Worm (Caenorhabditis elegans) whole organism, L1 larva: ENCODE results near the gene C50F4.8.

Source experiments
- C04F5.9 ChIP-seq: sonication (generic microtip); optimal IDR thresholded peaks from 2 replicates; lab custom pipeline; 2016; ENCODE audit warnings: missing genetic modification characterization, missing compliant biosample characterization
- C34B4.2 ChIP-seq: sonication (generic microtip); optimal IDR thresholded peaks from 2 replicates; lab custom pipeline; 2017; ENCODE audit warnings: mild to moderate bottlenecking, missing genetic modification characterization, missing compliant biosample characterization
- F16B12.6 ChIP-seq: fragments of 150-350 bp; optimal IDR thresholded peaks from 2 replicates; lab custom pipeline; 2014; ENCODE audit warnings: missing biosample characterization, missing genetic modification characterization
- aha-1 ChIP-seq: fragments of 150-350 bp; optimal IDR thresholded peaks from 2 replicates; lab custom pipeline; 2014; ENCODE audit warnings: missing biosample characterization, missing genetic modification characterization
- alr-1 ChIP-seq: fragments of 200-800 bp; sonication (Bioruptor generic); optimal IDR thresholded peaks from 2 replicates; lab custom pipeline; 2018; ENCODE audit warnings: borderline replicate concordance, mild to moderate bottlenecking, missing genetic modification characterization, missing compliant biosample characterization
- aly-2 ChIP-seq: fragments of 150-350 bp; optimal IDR thresholded peaks from 2 replicates; lab custom pipeline; 2014; ENCODE audit warnings: missing biosample characterization, missing genetic modification characterization
- ceh-63 ChIP-seq: fragments of 200-800 bp; sonication (Bioruptor generic); optimal IDR thresholded peaks from 2 replicates; lab custom pipeline; 2018; ENCODE audit warnings: mild to moderate bottlenecking, missing genetic modification characterization, missing compliant biosample characterization
- ceh-82 ChIP-seq, 3 experiments: fragments of 150-350 bp in 1 of 3; sonication (generic microtip) in 2 of 3; optimal IDR thresholded peaks; 2 replicates each; lab custom pipeline; 2014 to 2017; ENCODE audit warnings: missing biosample characterization in 3 of 3, missing genetic modification characterization in 3 of 3
- ceh-88 ChIP-seq: fragments of 200-800 bp; sonication (Bioruptor generic); IDR thresholded peaks from 2 replicates; pipeline ENCODE4 v1.3.6; 2022; ENCODE audit warnings: missing genetic modification characterization, missing compliant biosample characterization
- ceh-90 ChIP-seq: sonication (generic microtip); optimal IDR thresholded peaks from 2 replicates; lab custom pipeline; 2016; ENCODE audit warnings: missing genetic modification characterization, missing compliant biosample characterization
- ces-1 ChIP-seq: fragments of 150-350 bp; optimal IDR thresholded peaks from 2 replicates; lab custom pipeline; 2014; ENCODE audit warnings: missing biosample characterization, missing genetic modification reagents, missing genetic modification characterization
- dpl-1 ChIP-seq, 3 experiments: fragments of 150-350 bp in 2 of 3; sonication (generic microtip) in 1 of 3; optimal IDR thresholded peaks; 2 replicates each; lab custom pipeline; 2014 to 2017; ENCODE audit warnings: missing biosample characterization in 3 of 3, missing genetic modification characterization in 3 of 3, missing genetic modification reagents in 3 of 3
- dsc-1 ChIP-seq: sonication (generic microtip); optimal IDR thresholded peaks from 2 replicates; lab custom pipeline; 2016; ENCODE audit warnings: mild to moderate bottlenecking, missing genetic modification characterization, missing compliant biosample characterization
- elt-3 ChIP-seq, 6 experiments: fragments of 150-350 bp in 1 of 6; sonication (generic microtip); optimal IDR thresholded peaks; 2 replicates each; lab custom pipeline; 2017 to 2018; ENCODE audit warnings: missing biosample characterization in 6 of 6, missing genetic modification characterization in 6 of 6, inconsistent platforms in 1 of 6
- ets-5 ChIP-seq: fragments of 200-800 bp; sonication (Bioruptor generic); IDR thresholded peaks from 2 replicates; pipeline ENCODE4 v1.3.6; 2022; ENCODE audit warnings: missing genetic modification characterization, missing compliant biosample characterization
- fkh-10 ChIP-seq: sonication (generic microtip); optimal IDR thresholded peaks from 2 replicates; lab custom pipeline; 2017; ENCODE audit warnings: missing biosample characterization, missing genetic modification reagents, missing genetic modification characterization
- fkh-4 ChIP-seq: sonication (generic microtip); optimal IDR thresholded peaks from 2 replicates; lab custom pipeline; 2016; ENCODE audit warnings: missing compliant biosample characterization, missing genetic modification characterization, borderline replicate concordance
- fkh-8 ChIP-seq: sonication (generic microtip); optimal IDR thresholded peaks from 2 replicates; lab custom pipeline; 2016; ENCODE audit warnings: mild to moderate bottlenecking, missing genetic modification characterization, missing compliant biosample characterization
- fos-1 ChIP-seq: fragments of 150-350 bp; optimal IDR thresholded peaks from 2 replicates; lab custom pipeline; 2014; ENCODE audit warnings: missing biosample characterization, missing genetic modification characterization
- hlh-17 ChIP-seq: fragments of 200-800 bp; sonication (Bioruptor generic); optimal IDR thresholded peaks from 2 replicates; lab custom pipeline; 2018; ENCODE audit warnings: missing genetic modification characterization, mild to moderate bottlenecking, missing compliant biosample characterization, moderate library complexity, borderline replicate concordance
- hlh-4 ChIP-seq: sonication (generic microtip); optimal IDR thresholded peaks from 2 replicates; lab custom pipeline; 2016; ENCODE audit warnings: mild to moderate bottlenecking, missing genetic modification characterization, missing compliant biosample characterization
- isw-1 ChIP-seq: fragments of 200-800 bp; sonication (Bioruptor generic); IDR thresholded peaks from 2 replicates; pipeline ENCODE4 v1.3.6; 2022; ENCODE audit warnings: missing genetic modification characterization, missing compliant biosample characterization
- jun-1 ChIP-seq: fragments of 150-350 bp; optimal IDR thresholded peaks from 2 replicates; lab custom pipeline; 2014; ENCODE audit warnings: missing biosample characterization, missing genetic modification reagents, missing genetic modification characterization
- lin-14 ChIP-seq: fragments of 200-800 bp; sonication (Bioruptor generic); optimal IDR thresholded peaks from 2 replicates; lab custom pipeline; 2018; ENCODE audit warnings: mild to moderate bottlenecking, missing genetic modification characterization, moderate library complexity, missing compliant biosample characterization
- lin-35 ChIP-seq, 2 experiments: fragments of 150-350 bp; optimal IDR thresholded peaks; 2 replicates each; lab custom pipeline; 2014; ENCODE audit warnings: missing biosample characterization in 2 of 2, missing genetic modification characterization in 2 of 2, missing genetic modification reagents in 2 of 2
- lin-39 ChIP-seq: fragments of 150-350 bp; optimal IDR thresholded peaks from 2 replicates; lab custom pipeline; 2014; ENCODE audit warnings: missing biosample characterization, missing genetic modification reagents, missing genetic modification characterization
- lsy-2 ChIP-seq, 2 experiments: fragments of 150-350 bp; optimal IDR thresholded peaks; 2 replicates each; lab custom pipeline; 2014; ENCODE audit warnings: missing biosample characterization in 2 of 2, missing genetic modification characterization in 2 of 2
- mab-9 ChIP-seq: fragments of 200-800 bp; sonication (Bioruptor generic); IDR thresholded peaks from 2 replicates; pipeline ENCODE4 v1.3.6; 2022; ENCODE audit warnings: missing genetic modification reagents, missing genetic modification characterization, missing compliant biosample characterization
- mdl-1 ChIP-seq, 2 experiments: fragments of 150-350 bp; optimal IDR thresholded peaks; 2 replicates each; lab custom pipeline; 2014 to 2017; ENCODE audit warnings: missing biosample characterization in 2 of 2, missing genetic modification characterization in 2 of 2, inconsistent platforms in 1 of 2
- nhr-12 ChIP-seq: sonication (generic microtip); optimal IDR thresholded peaks from 2 replicates; lab custom pipeline; 2017; ENCODE audit warnings: missing biosample characterization, missing genetic modification characterization
- nhr-19 ChIP-seq: fragments of 200-800 bp; sonication (Bioruptor generic); conservative IDR thresholded peaks from 2 replicates; pipeline ENCODE4 v1.3.6; 2022; ENCODE audit warnings: missing genetic modification characterization, missing compliant biosample characterization
- nhr-237 ChIP-seq: fragments of 150-350 bp; optimal IDR thresholded peaks from 2 replicates; lab custom pipeline; 2014; ENCODE audit warnings: missing biosample characterization, missing genetic modification characterization
- nhr-28 ChIP-seq: fragments of 150-350 bp; optimal IDR thresholded peaks from 2 replicates; lab custom pipeline; 2014; ENCODE audit warnings: missing biosample characterization, missing genetic modification characterization
- nhr-84 ChIP-seq: sonication (generic microtip); optimal IDR thresholded peaks from 2 replicates; lab custom pipeline; 2017; ENCODE audit warnings: missing biosample characterization, missing genetic modification characterization
- nhr-85 ChIP-seq: sonication (generic microtip); peaks from one replicate; lab custom pipeline; 2016; ENCODE audit warnings: missing genetic modification characterization, inconsistent platforms, missing compliant biosample characterization
- nhr-90 ChIP-seq: sonication (generic microtip); optimal IDR thresholded peaks from 2 replicates; lab custom pipeline; 2016; ENCODE audit warnings: mild to moderate bottlenecking, missing genetic modification characterization, missing compliant biosample characterization; ENCODE audit not compliant: poor library complexity
- pag-3 ChIP-seq: sonication (generic microtip); optimal IDR thresholded peaks from 2 replicates; lab custom pipeline; 2017; ENCODE audit warnings: missing genetic modification characterization, mild to moderate bottlenecking, missing compliant biosample characterization, antibody characterized with exemption, borderline replicate concordance; ENCODE audit not compliant: insufficient read depth
- pax-3 ChIP-seq: fragments of 200-800 bp; sonication (Bioruptor generic); optimal IDR thresholded peaks from 2 replicates; lab custom pipeline; 2018; ENCODE audit warnings: mild to moderate bottlenecking, missing genetic modification characterization, moderate library complexity, missing compliant biosample characterization
- rnt-1 ChIP-seq: sonication (generic microtip); optimal IDR thresholded peaks from 2 replicates; lab custom pipeline; 2016; ENCODE audit warnings: mild to moderate bottlenecking, missing genetic modification characterization, moderate library complexity, missing compliant biosample characterization
- skn-1 ChIP-seq: fragments of 150-350 bp; optimal IDR thresholded peaks from 2 replicates; lab custom pipeline; 2014; ENCODE audit warnings: missing biosample characterization, missing genetic modification characterization
- snpc-4 ChIP-seq: fragments of 150-350 bp; optimal IDR thresholded peaks from 2 replicates; lab custom pipeline; 2014; ENCODE audit warnings: missing biosample characterization, missing genetic modification characterization
- snu-23 ChIP-seq: sonication (generic microtip); optimal IDR thresholded peaks from 2 replicates; lab custom pipeline; 2016; ENCODE audit warnings: missing genetic modification characterization, missing compliant biosample characterization
- sox-4 ChIP-seq: sonication (generic microtip); optimal IDR thresholded peaks from 2 replicates; lab custom pipeline; 2016; ENCODE audit warnings: missing genetic modification characterization, missing compliant biosample characterization
- sptf-1 ChIP-seq: fragments of 150-350 bp; optimal IDR thresholded peaks from 2 replicates; lab custom pipeline; 2014; ENCODE audit warnings: missing biosample characterization, missing genetic modification characterization
- sup-37 ChIP-seq: fragments of 200-800 bp; sonication (Bioruptor generic); optimal IDR thresholded peaks from 2 replicates; lab custom pipeline; 2018; ENCODE audit warnings: mild to moderate bottlenecking, missing genetic modification characterization, missing compliant biosample characterization
- unc-130 ChIP-seq: fragments of 150-350 bp; optimal IDR thresholded peaks from 2 replicates; lab custom pipeline; 2017; ENCODE audit warnings: missing biosample characterization, missing genetic modification characterization, inconsistent platforms
- vab-15 ChIP-seq: sonication (generic microtip); optimal IDR thresholded peaks from 2 replicates; lab custom pipeline; 2017; ENCODE audit warnings: missing genotype, mild to moderate bottlenecking, missing genetic modification characterization, missing compliant biosample characterization
- ztf-11 ChIP-seq, 2 experiments: sonication (generic microtip); optimal IDR thresholded peaks; 2 replicates each; lab custom pipeline; 2016 to 2017; ENCODE audit warnings: missing genetic modification characterization in 2 of 2, missing biosample characterization in 1 of 2, missing compliant biosample characterization in 1 of 2
- ztf-4 ChIP-seq: fragments of 150-350 bp; optimal IDR thresholded peaks from 2 replicates; lab custom pipeline; 2014; ENCODE audit warnings: missing biosample characterization, missing genetic modification characterization

The C50F4.8 gene

ce11 chrV:9545238-9545709, 26.6 kb upstream of the C50F4.8 start, which contains the start of the genes his-35 and his-41 (continued):
- 0 out of 2 replicates have a peak, but pooled peaks have one; percentile 10 for TF ChIP-seq ceh-88 (GFP tag; lab: Robert Waterston, UW)
- peak; percentile 45; the same call in 1 of the 2 replicates for TF ChIP-seq mab-9 (GFP tag; lab: Robert Waterston, UW)
- TF ChIP-seq jun-1 (tag; lab: Kevin White, UChicago), result peak; percentile 72
- no peak for TF ChIP-seq hlh-4 (tag; lab: Kevin White, UChicago)
- TF ChIP-seq rnt-1 (tag; lab: Kevin White, UChicago), result peak; percentile 42
- TF ChIP-seq dsc-1 (tag; lab: Kevin White, UChicago), result peak; percentile 83
- no peak for TF ChIP-seq ztf-4 (tag; lab: Kevin White, UChicago)
- TF ChIP-seq sox-4, result no peak
- no peak for TF ChIP-seq aly-2 (tag; lab: Kevin White, UChicago)
- no peak for TF ChIP-seq nhr-85 (tag; lab: Kevin White, UChicago)
- no peak for TF ChIP-seq hlh-17 (GFP tag; lab: Kevin White, UChicago)
- TF ChIP-seq fkh-4 (tag; lab: Kevin White, UChicago), result no peak
- TF ChIP-seq ces-1 (GFP tag; lab: Kevin White, UChicago), result no peak
- TF ChIP-seq C04F5.9, result no peak
- TF ChIP-seq fkh-8 (tag; lab: Kevin White, UChicago), result peak; percentile 69
- TF ChIP-seq lin-35 (GFP tag; optimal IDR thresholded peaks at IDR 0.05; lab: Kevin White, UChicago), result peak; percentile 22 to 57
- TF ChIP-seq snpc-4 (tag; lab: Kevin White, UChicago), result peak; percentile 12
- no peak for TF ChIP-seq lin-39 (tag; lab: Kevin White, UChicago)
- no peak for TF ChIP-seq pag-3 (tag; lab: Kevin White, UChicago)
- TF ChIP-seq lin-14, result peak; percentile 75
- TF ChIP-seq ceh-82 (tag; optimal IDR thresholded peaks at IDR 0.05; lab: Kevin White, UChicago), result peak; percentile 41 to 57 (median 54)
- no peak for TF ChIP-seq nhr-12 (tag; lab: Kevin White, UChicago)
- TF ChIP-seq ztf-11 (tag; optimal IDR thresholded peaks at IDR 0.05; lab: Kevin White, UChicago), result peak in 1 of 2 experiments; percentile 43
- TF ChIP-seq dpl-1 (GFP tag; optimal IDR thresholded peaks at IDR 0.05; lab: Kevin White, UChicago), result peak; percentile 9 to 45 (median 43)
- peak in 1 of 2 experiments; percentile 39 for TF ChIP-seq mdl-1 (tag; optimal IDR thresholded peaks at IDR 0.05; lab: Kevin White, UChicago)
- TF ChIP-seq nhr-90 (tag; lab: Kevin White, UChicago), result peak; percentile 45
- TF ChIP-seq snu-23 (GFP tag; lab: Kevin White, UChicago), result peak; percentile 75
- peak; percentile 8 for TF ChIP-seq fkh-10 (GFP tag; lab: Kevin White, UChicago)
- peak; percentile 67 for TF ChIP-seq nhr-19 (GFP tag; lab: Robert Waterston, UW)
- TF ChIP-seq skn-1 (tag; lab: Kevin White, UChicago), result peak; percentile 77

- TF ChIP-seq aha-1, result no peak
- TF ChIP-seq F16B12.6 (tag; lab: Kevin White, UChicago), result peak; percentile 10
- TF ChIP-seq isw-1 (GFP tag; lab: Robert Waterston, UW), result no peak
- TF ChIP-seq ets-5, result no peak
- TF ChIP-seq skn-1 (tag; lab: Kevin White, UChicago), result peak; percentile 67
- no peak for TF ChIP-seq jun-1 (tag; lab: Kevin White, UChicago)
- TF ChIP-seq elt-3 (tag; optimal IDR thresholded peaks at IDR 0.05; lab: Kevin White, UChicago), result peak in 1 of 6 experiments; percentile 82
- TF ChIP-seq ceh-90, result no peak
- no peak for TF ChIP-seq pax-3 (tag; lab: Kevin White, UChicago)
- no peak for TF ChIP-seq C34B4.2 (tag; lab: Kevin White, UChicago)
- TF ChIP-seq ceh-82 (tag; optimal IDR thresholded peaks at IDR 0.05; lab: Kevin White, UChicago), result peak; percentile 14 to 68 (median 43)
- TF ChIP-seq snu-23 (GFP tag; lab: Kevin White, UChicago), result peak; percentile 79
- TF ChIP-seq sox-4, result no peak
- TF ChIP-seq lsy-2 (tag; optimal IDR thresholded peaks at IDR 0.05; lab: Kevin White, UChicago), result peak; percentile 59 to 81
- TF ChIP-seq vab-15 (tag; lab: Kevin White, UChicago), result no peak
- TF ChIP-seq fos-1 (tag; lab: Kevin White, UChicago), result no peak
- TF ChIP-seq unc-130 (tag; lab: Kevin White, UChicago), result peak; percentile 58
- TF ChIP-seq nhr-84 (tag; lab: Kevin White, UChicago), result no peak
- TF ChIP-seq nhr-28, result no peak
- no peak for TF ChIP-seq ceh-63 (GFP tag; lab: Kevin White, UChicago)
- TF ChIP-seq aly-2 (tag; lab: Kevin White, UChicago), result no peak
- no peak for TF ChIP-seq lin-39 (tag; lab: Kevin White, UChicago)
- no peak for TF ChIP-seq alr-1 (tag; lab: Kevin White, UChicago)
- TF ChIP-seq sptf-1 (tag; lab: Kevin White, UChicago), result no peak
- no peak for TF ChIP-seq sup-37 (GFP tag; lab: Kevin White, UChicago)
- peak; percentile 85 to 93 (median 89) for TF ChIP-seq dpl-1 (GFP tag; optimal IDR thresholded peaks at IDR 0.05; lab: Kevin White, UChicago)
- no peak for TF ChIP-seq nhr-237 (tag; lab: Kevin White, UChicago)
Observed at ce11 chrV:9544176-9544632, 25.5 kb upstream of the C50F4.8 start, which contains the start of gene mdf-1. mdf-1 (minus strand) TSS chrV:9544226.
